Worm (Caenorhabditis elegans) whole organism, L4 larva: ENCODE measurements around the gene F28B1.9.
A peak's percentile ranks its signal among the peaks of the same experiment; 100 is the strongest.

Experiments
- R02D3.7 ChIP-seq: fragments of 150-350 bp; sonication (generic microtip); optimal IDR thresholded peaks from 3 replicates; lab custom pipeline; 2014; ENCODE audit warnings: missing biosample characterization, missing genetic modification characterization
- T20F7.1 ChIP-seq: fragments of 200-800 bp; sonication (Bioruptor generic); optimal IDR thresholded peaks from 2 replicates; lab custom pipeline; 2018; ENCODE audit warnings: mild to moderate bottlenecking, missing genetic modification characterization, missing compliant biosample characterization
- T26A8.4 ChIP-seq: fragments of 200-800 bp; sonication (Bioruptor generic); IDR thresholded peaks from 2 replicates; pipeline ENCODE4 v1.3.6; 2022; ENCODE audit warnings: missing genetic modification characterization, missing compliant biosample characterization
- Y75B8A.6 ChIP-seq: fragments of 200-800 bp; sonication (Bioruptor generic); IDR thresholded peaks from 2 replicates; pipeline ENCODE4 v1.3.6; 2022; ENCODE audit warnings: missing genetic modification reagents, missing genetic modification characterization, missing compliant biosample characterization
- aha-1 ChIP-seq: fragments of 150-350 bp; peaks from one replicate; lab custom pipeline; 2014; ENCODE audit warnings: missing biosample characterization, missing genetic modification characterization
- aly-2 ChIP-seq: sonication (generic microtip); optimal IDR thresholded peaks from 2 replicates; lab custom pipeline; 2018; ENCODE audit warnings: missing biosample characterization, missing genetic modification characterization
- ceh-20 ChIP-seq: fragments of 200-800 bp; sonication (Bioruptor generic); IDR thresholded peaks from 2 replicates; pipeline ENCODE4 v1.3.6; 2022; ENCODE audit warnings: missing genetic modification reagents, missing genetic modification characterization, missing compliant biosample characterization
- ceh-44 ChIP-seq: fragments of 200-800 bp; sonication (Bioruptor generic); IDR thresholded peaks from 2 replicates; pipeline ENCODE4 v1.3.6; 2022; ENCODE audit warnings: missing genetic modification reagents, missing genetic modification characterization, missing compliant biosample characterization
- ceh-62 ChIP-seq: sonication (generic microtip); optimal IDR thresholded peaks from 2 replicates; lab custom pipeline; 2017; ENCODE audit warnings: missing biosample characterization, missing genetic modification characterization
- daf-12 ChIP-seq: fragments of 150-350 bp; optimal IDR thresholded peaks from 2 replicates; lab custom pipeline; 2014; ENCODE audit warnings: missing biosample characterization, missing genetic modification reagents, missing genetic modification characterization
- daf-16 ChIP-seq, 3 experiments: sonication (generic microtip); optimal IDR thresholded peaks; 2 replicates each; lab custom pipeline; 2016 to 2017; ENCODE audit warnings: missing genetic modification characterization in 3 of 3, missing genetic modification reagents in 3 of 3, mild to moderate bottlenecking in 2 of 3, missing compliant biosample characterization in 2 of 3, missing biosample characterization in 1 of 3, moderate library complexity in 1 of 3
- dmd-6 ChIP-seq: fragments of 200-800 bp; sonication (Bioruptor generic); IDR thresholded peaks from 2 replicates; pipeline ENCODE4 v1.3.6; 2022; ENCODE audit warnings: missing genetic modification reagents, missing genetic modification characterization, missing compliant biosample characterization
- dmd-9 ChIP-seq: fragments of 200-800 bp; sonication (Bioruptor generic); IDR thresholded peaks from 2 replicates; pipeline ENCODE4 v1.3.6; 2022; ENCODE audit warnings: missing genetic modification reagents, missing genetic modification characterization, missing compliant biosample characterization
- dpl-1 ChIP-seq: fragments of 150-350 bp; optimal IDR thresholded peaks from 2 replicates; lab custom pipeline; 2014; ENCODE audit warnings: missing biosample characterization, missing genetic modification reagents, missing genetic modification characterization
- egl-27 ChIP-seq: sonication (generic microtip); optimal IDR thresholded peaks from 3 replicates; lab custom pipeline; 2017; ENCODE audit warnings: missing biosample characterization, missing genetic modification reagents, missing genetic modification characterization
- fos-1 ChIP-seq: fragments of 150-350 bp; optimal IDR thresholded peaks from 2 replicates; lab custom pipeline; 2014; ENCODE audit warnings: missing biosample characterization, missing genetic modification characterization
- hlh-11 ChIP-seq: fragments of 200-800 bp; sonication (Bioruptor generic); optimal IDR thresholded peaks from 2 replicates; lab custom pipeline; 2018; ENCODE audit warnings: mild to moderate bottlenecking, missing genetic modification characterization, missing compliant biosample characterization
- hmg-1.1 ChIP-seq: fragments of 200-800 bp; sonication (Bioruptor generic); IDR thresholded peaks from 2 replicates; pipeline ENCODE4 v1.3.6; 2022; ENCODE audit warnings: missing genetic modification reagents, missing genetic modification characterization, missing compliant biosample characterization
- lin-1 ChIP-seq: fragments of 200-800 bp; sonication (Bioruptor generic); IDR thresholded peaks from 2 replicates; pipeline ENCODE4 v1.3.6; 2022; ENCODE audit warnings: missing genetic modification reagents, missing genetic modification characterization, missing compliant biosample characterization
- lin-13 ChIP-seq: fragments of 150-350 bp; optimal IDR thresholded peaks from 2 replicates; lab custom pipeline; 2014; ENCODE audit warnings: missing biosample characterization, missing genetic modification reagents, missing genetic modification characterization
- lin-29 ChIP-seq: fragments of 200-800 bp; sonication (Bioruptor generic); IDR thresholded peaks from 2 replicates; pipeline ENCODE4 v1.3.6; 2022; ENCODE audit warnings: missing genetic modification reagents, missing genetic modification characterization, missing compliant biosample characterization
- lir-3 ChIP-seq: sonication (generic microtip); optimal IDR thresholded peaks from 2 replicates; lab custom pipeline; 2016; ENCODE audit warnings: mild to moderate bottlenecking, missing genetic modification characterization, missing compliant biosample characterization
- madf-5 ChIP-seq, 2 experiments: fragments of 200-800 bp; sonication (Bioruptor generic); IDR thresholded peaks; 2 replicates each; pipeline ENCODE4 v1.3.6; 2022; ENCODE audit warnings: missing compliant biosample characterization in 2 of 2, missing genetic modification characterization in 2 of 2
- mxl-3 ChIP-seq: fragments of 200-800 bp; sonication (Bioruptor generic); optimal IDR thresholded peaks from 2 replicates; lab custom pipeline; 2018; ENCODE audit warnings: mild to moderate bottlenecking, missing genetic modification characterization, missing compliant biosample characterization
- nhr-10 ChIP-seq: fragments of 150-350 bp; optimal IDR thresholded peaks from 2 replicates; lab custom pipeline; 2014; ENCODE audit warnings: missing biosample characterization, missing genetic modification characterization
- nhr-28 ChIP-seq: fragments of 150-350 bp; optimal IDR thresholded peaks from 2 replicates; lab custom pipeline; 2014; ENCODE audit warnings: missing biosample characterization, missing genetic modification characterization
- nhr-41 ChIP-seq: fragments of 200-800 bp; sonication (Bioruptor generic); IDR thresholded peaks from 2 replicates; pipeline ENCODE4 v1.3.6; 2022; ENCODE audit warnings: missing genetic modification reagents, missing genetic modification characterization, missing compliant biosample characterization
- nhr-42 ChIP-seq: fragments of 200-800 bp; sonication (Bioruptor generic); IDR thresholded peaks from 2 replicates; pipeline ENCODE4 v1.3.6; 2022; ENCODE audit warnings: missing genetic modification characterization, missing compliant biosample characterization
- nhr-6 ChIP-seq: fragments of 150-350 bp; optimal IDR thresholded peaks from 2 replicates; lab custom pipeline; 2014; ENCODE audit warnings: missing biosample characterization, missing genetic modification characterization
- nhr-76 ChIP-seq: fragments of 150-350 bp; optimal IDR thresholded peaks from 2 replicates; lab custom pipeline; 2014; ENCODE audit warnings: missing biosample characterization, missing genetic modification characterization
- nhr-77 ChIP-seq: fragments of 150-350 bp; optimal IDR thresholded peaks from 2 replicates; lab custom pipeline; 2014; ENCODE audit warnings: missing biosample characterization, missing genetic modification characterization
- php-3 ChIP-seq: fragments of 200-800 bp; sonication (Bioruptor generic); IDR thresholded peaks from 2 replicates; pipeline ENCODE4 v1.3.6; 2022; ENCODE audit warnings: missing genetic modification reagents, missing genetic modification characterization, missing compliant biosample characterization
- pqm-1 ChIP-seq: sonication (generic microtip); optimal IDR thresholded peaks from 2 replicates; lab custom pipeline; 2017; ENCODE audit warnings: missing biosample characterization, missing genetic modification characterization
- saeg-2 ChIP-seq: fragments of 200-800 bp; sonication (Bioruptor generic); IDR thresholded peaks from 2 replicates; pipeline ENCODE4 v1.3.6; 2022; ENCODE audit warnings: missing genetic modification reagents, missing genetic modification characterization, missing compliant biosample characterization
- sdz-12 ChIP-seq: fragments of 200-800 bp; sonication (Bioruptor generic); optimal IDR thresholded peaks from 2 replicates; lab custom pipeline; 2018; ENCODE audit warnings: mild to moderate bottlenecking, missing genetic modification characterization, missing compliant biosample characterization
- tra-1 ChIP-seq: fragments of 200-800 bp; sonication (Bioruptor generic); IDR thresholded peaks from 2 replicates; pipeline ENCODE4 v1.3.6; 2022; ENCODE audit warnings: missing genetic modification reagents, missing genetic modification characterization, missing compliant biosample characterization
- unc-62 ChIP-seq, 3 experiments: fragments of 150-350 bp in 1 of 3; sonication (generic microtip); optimal IDR thresholded peaks in 2 of 3; peaks in 1 of 3; 1 replicate in 1 of 3; 2 replicates in 2 of 3; lab custom pipeline; 2014 to 2017; ENCODE audit warnings: missing biosample characterization in 3 of 3, missing genetic modification characterization in 3 of 3, missing genetic modification reagents in 3 of 3, missing genotype in 1 of 3
- zfp-2 ChIP-seq: sonication (generic microtip); optimal IDR thresholded peaks from 2 replicates; lab custom pipeline; 2016; ENCODE audit warnings: mild to moderate bottlenecking, missing genetic modification characterization, missing compliant biosample characterization
- zfp-3 ChIP-seq: fragments of 200-800 bp; sonication (Bioruptor generic); conservative IDR thresholded peaks from 2 replicates; pipeline ENCODE4 v1.3.6; 2022; ENCODE audit warnings: missing genetic modification reagents, missing genetic modification characterization, missing compliant biosample characterization
- zip-2 ChIP-seq: fragments of 150-350 bp; optimal IDR thresholded peaks from 2 replicates; lab custom pipeline; 2014; ENCODE audit warnings: missing biosample characterization, missing genetic modification characterization
- ztf-7 ChIP-seq: fragments of 150-350 bp; optimal IDR thresholded peaks from 2 replicates; lab custom pipeline; 2014; ENCODE audit warnings: missing biosample characterization, missing genetic modification characterization

F28B1.9 gene

ce11 chrV:17089342-17089741 is 27.7 kb downstream of the F28B1.9 start, which contains the start of gene T05E12.6:
TSS of gene T05E12.6 (minus strand) at chrV:17089442.
- TF ChIP-seq php-3 (GFP tag; lab: Robert Waterston, UW): peak; percentile 32; the same call in 1 of the 2 replicates
- no peak for TF ChIP-seq nhr-42 (GFP tag; lab: Robert Waterston, UW)
- TF ChIP-seq, all 104 proteins: peak for 1

ce11 chrV:17089931-17090429 is 28.3 kb downstream of the F28B1.9 start, which contains the start of gene srh-237:
TSS of gene srh-237 (plus strand) at chrV:17090379.
- TF ChIP-seq egl-27 (tag; lab: Kevin White, UChicago) (no peak), php-3 (GFP tag; lab: Robert Waterston, UW) (0 out of 2 replicates have a peak, but pooled peaks have one; percentile 20), unc-62 (GFP tag; optimal IDR thresholded peaks at IDR 0.05 in 1 of 2; lab: Kevin White, UChicago) (peak in 1 of 2 experiments; percentile 24), unc-62 (tag; optimal IDR thresholded peaks at IDR 0.05; lab: Kevin White, UChicago) (no peak), nhr-28 (tag; lab: Kevin White, UChicago) (peak; percentile 19), pqm-1 (tag; lab: Kevin White, UChicago) (peak; percentile 58), sdz-12 (GFP tag; lab: Kevin White, UChicago) (no peak), zfp-3 (GFP tag; lab: Robert Waterston, UW) (no peak), madf-5 (GFP tag; IDR thresholded peaks at IDR 0.05; lab: Robert Waterston, UW) (no peak), T26A8.4 (GFP tag; lab: Robert Waterston, UW) (no peak), nhr-10 (tag; lab: Kevin White, UChicago) (no peak), nhr-41 (GFP tag; lab: Robert Waterston, UW) (no peak), ceh-44 (GFP tag; lab: Robert Waterston, UW) (no peak), daf-16 (GFP tag; optimal IDR thresholded peaks at IDR 0.05; lab: Kevin White, UChicago) (no peak), daf-16 (tag; optimal IDR thresholded peaks at IDR 0.05; lab: Kevin White, UChicago) (peak; percentile 42), fos-1 (tag; lab: Kevin White, UChicago) (no peak), ceh-62 (no peak), tra-1 (GFP tag; lab: Robert Waterston, UW) (no peak), nhr-76 (tag; lab: Kevin White, UChicago) (no peak), nhr-77 (tag; lab: Kevin White, UChicago) (peak; percentile 3), mxl-3 (GFP tag; lab: Kevin White, UChicago) (peak; percentile 4), dmd-9 (GFP tag; lab: Robert Waterston, UW) (no peak), dmd-6 (GFP tag; lab: Robert Waterston, UW) (peak; percentile 86), hlh-11 (tag; lab: Kevin White, UChicago) (peak; percentile 60), ztf-7 (no peak), lin-29 (GFP tag; lab: Robert Waterston, UW) (no peak), aha-1 (tag; lab: Kevin White, UChicago) (peak; percentile 64), saeg-2 (GFP tag; lab: Robert Waterston, UW) (no peak)

ce11 chrV:17092262-17092661 is 30.6 kb downstream of the F28B1.9 start, which contains the start of gene ZK218.1:
TSS of gene ZK218.1 (plus strand) at chrV:17092562.
- TF ChIP-seq ceh-62 (no peak), mxl-3 (GFP tag; lab: Kevin White, UChicago) (no peak), madf-5 (GFP tag; IDR thresholded peaks at IDR 0.05; lab: Robert Waterston, UW) (no peak), lin-13 (no peak), zip-2 (tag; lab: Kevin White, UChicago) (no peak), aha-1 (tag; lab: Kevin White, UChicago) (no peak)
- TF ChIP-seq, all 104 proteins: peak for 0

- TF ChIP-seq dpl-1 (GFP tag; lab: Kevin White, UChicago): no peak
- no peak for TF ChIP-seq Y75B8A.6 (GFP tag; lab: Robert Waterston, UW)
- no peak for TF ChIP-seq aly-2 (tag; lab: Kevin White, UChicago)
- no peak for TF ChIP-seq nhr-10 (tag; lab: Kevin White, UChicago)
- TF ChIP-seq ceh-20 (GFP tag; lab: Robert Waterston, UW): no peak
- no peak for TF ChIP-seq hmg-1.1
- TF ChIP-seq T20F7.1 (GFP tag; lab: Kevin White, UChicago): no peak
- no peak for TF ChIP-seq zfp-2 (tag; lab: Kevin White, UChicago)
- TF ChIP-seq nhr-6 (tag; lab: Kevin White, UChicago): no peak
- no peak for TF ChIP-seq lir-3 (tag; lab: Kevin White, UChicago)
- TF ChIP-seq R02D3.7 (tag; lab: Kevin White, UChicago): no peak
- TF ChIP-seq daf-12 (tag; lab: Kevin White, UChicago): no peak
- TF ChIP-seq lin-1: no peak
Observed at ce11 chrV:17094568-17094967, 32.9 kb downstream of the F28B1.9 start.
